Worm (Caenorhabditis elegans) whole organism, L2 larva: ENCODE data around the gene C06E1.9.

Experiments used
- C34F6.9 ChIP-seq: fragments of 150-350 bp; optimal IDR thresholded peaks from 2 replicates; lab custom pipeline; 2014; ENCODE audit warnings: missing biosample characterization, missing genetic modification characterization
- R02D3.7 ChIP-seq: fragments of 150-350 bp; optimal IDR thresholded peaks from 2 replicates; lab custom pipeline; 2014; ENCODE audit warnings: missing biosample characterization, missing genetic modification characterization
- Y55F3AM.14 ChIP-seq: fragments of 200-800 bp; sonication (Bioruptor generic); optimal IDR thresholded peaks from 2 replicates; lab custom pipeline; 2018; ENCODE audit warnings: mild to moderate bottlenecking, missing genetic modification characterization, missing compliant biosample characterization
- ZK546.5 ChIP-seq: sonication (generic microtip); optimal IDR thresholded peaks from 2 replicates; lab custom pipeline; 2017; ENCODE audit warnings: missing biosample characterization, missing genetic modification characterization
- alr-1 ChIP-seq: fragments of 150-350 bp; optimal IDR thresholded peaks from 2 replicates; lab custom pipeline; 2014; ENCODE audit warnings: missing biosample characterization, missing genetic modification characterization
- blmp-1 ChIP-seq: sonication (generic microtip); optimal IDR thresholded peaks from 2 replicates; lab custom pipeline; 2017; ENCODE audit warnings: missing genetic modification characterization, mild to moderate bottlenecking, missing compliant biosample characterization, antibody characterized with exemption, moderate library complexity; ENCODE audit not compliant: insufficient read depth
- ceh-16 ChIP-seq: fragments of 150-350 bp; optimal IDR thresholded peaks from 2 replicates; lab custom pipeline; 2014; ENCODE audit warnings: missing biosample characterization, missing genetic modification characterization
- dmd-4 ChIP-seq: sonication (generic microtip); optimal IDR thresholded peaks from 2 replicates; lab custom pipeline; 2017; ENCODE audit warnings: missing biosample characterization, missing genetic modification characterization
- egl-27 ChIP-seq: sonication (generic microtip); optimal IDR thresholded peaks from 3 replicates; lab custom pipeline; 2017; ENCODE audit warnings: missing biosample characterization, missing genetic modification reagents, missing genetic modification characterization
- elt-1 ChIP-seq: fragments of 150-350 bp; optimal IDR thresholded peaks from 2 replicates; lab custom pipeline; 2014; ENCODE audit warnings: missing biosample characterization, missing genetic modification characterization
- elt-3 ChIP-seq: sonication (generic microtip); optimal IDR thresholded peaks from 2 replicates; lab custom pipeline; 2017; ENCODE audit warnings: missing biosample characterization, missing genetic modification characterization
- gmeb-1 ChIP-seq: fragments of 150-350 bp; optimal IDR thresholded peaks from 2 replicates; lab custom pipeline; 2014; ENCODE audit warnings: missing biosample characterization, missing genetic modification characterization
- lin-11 ChIP-seq: fragments of 150-350 bp; sonication (generic microtip); optimal IDR thresholded peaks from 2 replicates; lab custom pipeline; 2014; ENCODE audit warnings: missing biosample characterization, missing genetic modification characterization, inconsistent platforms, mixed read lengths
- lin-39 ChIP-seq: fragments of 150-350 bp; optimal IDR thresholded peaks from 2 replicates; lab custom pipeline; 2014; ENCODE audit warnings: missing biosample characterization, missing genetic modification reagents, missing genetic modification characterization
- lsy-2 ChIP-seq, 2 experiments: fragments of 150-350 bp in 1 of 2; sonication (generic microtip) in 1 of 2; optimal IDR thresholded peaks; 2 replicates each; lab custom pipeline; 2014 to 2017; ENCODE audit warnings: missing biosample characterization in 2 of 2, missing genetic modification characterization in 2 of 2
- mbf-1 ChIP-seq: sonication (generic microtip); optimal IDR thresholded peaks from 2 replicates; lab custom pipeline; 2017; ENCODE audit warnings: missing biosample characterization, missing genetic modification characterization
- nhr-10 ChIP-seq: sonication (generic microtip); optimal IDR thresholded peaks from 2 replicates; lab custom pipeline; 2017; ENCODE audit warnings: missing biosample characterization, missing genetic modification characterization
- nhr-11 ChIP-seq: fragments of 150-350 bp; optimal IDR thresholded peaks from 2 replicates; lab custom pipeline; 2014; ENCODE audit warnings: missing biosample characterization, missing genetic modification characterization
- nhr-12 ChIP-seq: fragments of 150-350 bp; optimal IDR thresholded peaks from 2 replicates; lab custom pipeline; 2014; ENCODE audit warnings: missing biosample characterization, missing genetic modification characterization
- nhr-129 ChIP-seq: fragments of 150-350 bp; optimal IDR thresholded peaks from 2 replicates; lab custom pipeline; 2014; ENCODE audit warnings: missing biosample characterization, missing genetic modification characterization
- nhr-21 ChIP-seq: fragments of 150-350 bp; optimal IDR thresholded peaks from 2 replicates; lab custom pipeline; 2014; ENCODE audit warnings: missing biosample characterization, missing genetic modification characterization
- nhr-23 ChIP-seq: fragments of 150-350 bp; optimal IDR thresholded peaks from 2 replicates; lab custom pipeline; 2014; ENCODE audit warnings: missing biosample characterization, missing genetic modification reagents, missing genetic modification characterization
- nhr-237 ChIP-seq: fragments of 150-350 bp; optimal IDR thresholded peaks from 2 replicates; lab custom pipeline; 2014; ENCODE audit warnings: missing biosample characterization, missing genetic modification characterization
- nhr-25 ChIP-seq: fragments of 150-350 bp; sonication (generic microtip); optimal IDR thresholded peaks from 3 replicates; lab custom pipeline; 2014; ENCODE audit warnings: missing biosample characterization, missing genetic modification characterization
- nhr-6 ChIP-seq: fragments of 150-350 bp; optimal IDR thresholded peaks from 2 replicates; lab custom pipeline; 2014; ENCODE audit warnings: missing biosample characterization, missing genetic modification characterization
- nhr-77 ChIP-seq: fragments of 150-350 bp; optimal IDR thresholded peaks from 2 replicates; lab custom pipeline; 2014; ENCODE audit warnings: missing biosample characterization, missing genetic modification characterization
- peb-1 ChIP-seq: fragments of 150-350 bp; optimal IDR thresholded peaks from 2 replicates; lab custom pipeline; 2014; ENCODE audit warnings: missing biosample characterization, missing genetic modification characterization
- sma-3 ChIP-seq: sonication (generic microtip); optimal IDR thresholded peaks from 2 replicates; lab custom pipeline; 2016; ENCODE audit warnings: missing genetic modification reagents, missing genetic modification characterization, missing compliant biosample characterization
- snpc-4 ChIP-seq: fragments of 150-350 bp; optimal IDR thresholded peaks from 2 replicates; lab custom pipeline; 2014; ENCODE audit warnings: missing biosample characterization, missing genetic modification characterization
- unc-39 ChIP-seq: fragments of 150-350 bp; optimal IDR thresholded peaks from 2 replicates; lab custom pipeline; 2014; ENCODE audit warnings: missing biosample characterization, missing genetic modification characterization
- zag-1 ChIP-seq: fragments of 150-350 bp; optimal IDR thresholded peaks from 2 replicates; lab custom pipeline; 2014; ENCODE audit warnings: missing biosample characterization, missing genetic modification characterization
- ztf-1 ChIP-seq: fragments of 200-800 bp; sonication (Bioruptor generic); conservative IDR thresholded peaks from 2 replicates; pipeline ENCODE4 v1.3.6; 2022; ENCODE audit warnings: missing genetic modification characterization, missing compliant biosample characterization
- ztf-11 ChIP-seq: sonication (generic microtip); optimal IDR thresholded peaks from 2 replicates; lab custom pipeline; 2017; ENCODE audit warnings: missing biosample characterization, missing genetic modification characterization
- ztf-4 ChIP-seq: fragments of 150-350 bp; optimal IDR thresholded peaks from 2 replicates; lab custom pipeline; 2014; ENCODE audit warnings: missing biosample characterization, missing genetic modification characterization

The C06E1.9 gene

ce11 chrIII:8573869-8574268 lies 35.7 kb downstream of the C06E1.9 start:
- TF ChIP-seq elt-1, result peak; percentile 35
- no peak for TF ChIP-seq unc-39 (tag; lab: Kevin White, UChicago)
- TF ChIP-seq nhr-10 (tag; lab: Kevin White, UChicago), result no peak
- TF ChIP-seq nhr-12 (tag; lab: Kevin White, UChicago), result no peak
- peak; percentile 68 for TF ChIP-seq blmp-1 (tag; lab: Kevin White, UChicago)
- no peak for TF ChIP-seq lsy-2 (tag; optimal IDR thresholded peaks at IDR 0.05; lab: Kevin White, UChicago)
- no peak for TF ChIP-seq gmeb-1 (tag; lab: Kevin White, UChicago)
- TF ChIP-seq ztf-11 (tag; lab: Kevin White, UChicago), result no peak
- TF ChIP-seq ztf-4, result no peak
- no peak for TF ChIP-seq peb-1 (tag; lab: Kevin White, UChicago)
- TF ChIP-seq nhr-11, result no peak
- TF ChIP-seq Y55F3AM.14, result no peak

ce11 chrIII:8573301-8573700 lies 36.3 kb downstream of the C06E1.9 start:
- TF ChIP-seq nhr-23, result no peak
- no peak for TF ChIP-seq ztf-11 (tag; lab: Kevin White, UChicago)
- no peak for TF ChIP-seq C34F6.9 (tag; lab: Kevin White, UChicago)

ce11 chrIII:8571845-8572244 lies 37.7 kb downstream of the C06E1.9 start:
- no peak for TF ChIP-seq nhr-12 (tag; lab: Kevin White, UChicago)
- TF ChIP-seq blmp-1 (tag; lab: Kevin White, UChicago), result peak; percentile 49
- TF ChIP-seq nhr-25 (tag; lab: Kevin White, UChicago), result peak; percentile 35
- TF ChIP-seq nhr-77 (tag; lab: Kevin White, UChicago), result no peak
- TF ChIP-seq dmd-4 (tag; lab: Kevin White, UChicago), result no peak
- TF ChIP-seq lin-39 (tag; lab: Kevin White, UChicago), result no peak
- no peak for TF ChIP-seq snpc-4 (tag; lab: Kevin White, UChicago)
- TF ChIP-seq ztf-11 (tag; lab: Kevin White, UChicago), result no peak
- no peak for TF ChIP-seq elt-1

- TF ChIP-seq elt-3 (tag; lab: Kevin White, UChicago) (no peak), zag-1 (tag; lab: Kevin White, UChicago) (no peak), ztf-1 (GFP tag; lab: Robert Waterston, UW) (no peak), ceh-16 (tag; lab: Kevin White, UChicago) (no peak), nhr-237 (tag; lab: Kevin White, UChicago) (no peak), nhr-10 (tag; lab: Kevin White, UChicago) (no peak), egl-27 (no peak), elt-1 (no peak), peb-1 (tag; lab: Kevin White, UChicago) (no peak)
These were observed 39.3 kb downstream of the C06E1.9 start for ce11 chrIII:8570289-8570688.

- TF ChIP-seq Y55F3AM.14 (no peak), nhr-21 (tag; lab: Kevin White, UChicago) (no peak), C34F6.9 (tag; lab: Kevin White, UChicago) (no peak), ZK546.5 (tag; lab: Kevin White, UChicago) (no peak)
These were observed 45.2 kb downstream of the C06E1.9 start for ce11 chrIII:8564372-8564771.

ce11 chrIII:8560836-8561235 lies 48.7 kb downstream of the C06E1.9 start, which contains the start of gene acdh-6:
Gene acdh-6, plus strand, starts transcription at chrIII:8561136.
- TF ChIP-seq R02D3.7 (tag; lab: Kevin White, UChicago), result no peak
- TF ChIP-seq lsy-2 (tag; optimal IDR thresholded peaks at IDR 0.05; lab: Kevin White, UChicago), result no peak
- no peak for TF ChIP-seq nhr-10 (tag; lab: Kevin White, UChicago)
- TF ChIP-seq ztf-4, result no peak
- TF ChIP-seq nhr-77 (tag; lab: Kevin White, UChicago), result no peak
- TF ChIP-seq elt-3 (tag; lab: Kevin White, UChicago), result no peak
- TF ChIP-seq Y55F3AM.14, result no peak
- no peak for TF ChIP-seq mbf-1 (tag; lab: Kevin White, UChicago)
- no peak for TF ChIP-seq nhr-129 (tag; lab: Kevin White, UChicago)
- TF ChIP-seq, all 48 proteins: peak for 0

ce11 chrIII:8560398-8560797 lies 49.2 kb downstream of the C06E1.9 start:
- TF ChIP-seq ceh-16 (tag; lab: Kevin White, UChicago) (no peak), nhr-237 (tag; lab: Kevin White, UChicago) (no peak), lin-11 (tag; lab: Kevin White, UChicago) (no peak), dmd-4 (tag; lab: Kevin White, UChicago) (no peak), sma-3 (GFP tag; lab: Kevin White, UChicago) (no peak), ZK546.5 (tag; lab: Kevin White, UChicago) (no peak), nhr-6 (tag; lab: Kevin White, UChicago) (no peak), peb-1 (tag; lab: Kevin White, UChicago) (no peak), alr-1 (no peak)
